Worm (Caenorhabditis elegans) whole organism, late embryonic: ENCODE measurements around the gene Y73B6BL.22.

Experiments used
- C08G9.2 ChIP-seq: sonication (generic microtip); optimal IDR thresholded peaks from 2 replicates; lab custom pipeline; 2016; ENCODE audit warnings: mild to moderate bottlenecking, missing genetic modification characterization, moderate library complexity, missing compliant biosample characterization
- C38D4.7 ChIP-seq: fragments of 200-800 bp; sonication (Bioruptor generic); optimal IDR thresholded peaks from 2 replicates; lab custom pipeline; 2018; ENCODE audit warnings: mild to moderate bottlenecking, missing genetic modification characterization, moderate library complexity, missing compliant biosample characterization
- F13H6.1 ChIP-seq: sonication (generic microtip); optimal IDR thresholded peaks from 2 replicates; lab custom pipeline; 2016; ENCODE audit warnings: missing genetic modification characterization, missing compliant biosample characterization
- T23F11.4 ChIP-seq: fragments of 200-800 bp; sonication (Bioruptor generic); optimal IDR thresholded peaks from 2 replicates; lab custom pipeline; 2018; ENCODE audit warnings: mild to moderate bottlenecking, missing genetic modification characterization, missing compliant biosample characterization
- Y22D7AL.16 ChIP-seq: sonication (generic microtip); optimal IDR thresholded peaks from 2 replicates; lab custom pipeline; 2016; ENCODE audit warnings: missing genetic modification characterization, missing compliant biosample characterization
- ahr-1 ChIP-seq: sonication (generic microtip); optimal IDR thresholded peaks from 2 replicates; lab custom pipeline; 2016; ENCODE audit warnings: missing genetic modification characterization, missing compliant biosample characterization
- ceh-19 ChIP-seq: fragments of 200-800 bp; sonication (Bioruptor generic); optimal IDR thresholded peaks from 2 replicates; lab custom pipeline; 2018; ENCODE audit warnings: mild to moderate bottlenecking, missing genetic modification characterization, missing compliant biosample characterization
- ceh-2 ChIP-seq: sonication (generic microtip); optimal IDR thresholded peaks from 2 replicates; lab custom pipeline; 2016; ENCODE audit warnings: missing genotype, missing genetic modification characterization, missing compliant biosample characterization
- ceh-22 ChIP-seq: sonication (generic microtip); optimal IDR thresholded peaks from 2 replicates; lab custom pipeline; 2017; ENCODE audit warnings: missing biosample characterization, missing genetic modification characterization
- ceh-31 ChIP-seq: sonication (generic microtip); optimal IDR thresholded peaks from 2 replicates; lab custom pipeline; 2016; ENCODE audit warnings: missing genetic modification characterization, missing compliant biosample characterization
- ceh-34 ChIP-seq: sonication (generic microtip); optimal IDR thresholded peaks from 2 replicates; lab custom pipeline; 2016; ENCODE audit warnings: mild to moderate bottlenecking, missing genetic modification characterization, missing compliant biosample characterization
- ceh-45 ChIP-seq: fragments of 200-800 bp; sonication (Bioruptor generic); IDR thresholded peaks from 2 replicates; pipeline ENCODE4 v1.3.6; 2022; ENCODE audit warnings: missing genetic modification reagents, missing genetic modification characterization, missing compliant biosample characterization
- ceh-9 ChIP-seq: sonication (generic microtip); optimal IDR thresholded peaks from 2 replicates; lab custom pipeline; 2016; ENCODE audit warnings: mild to moderate bottlenecking, missing genetic modification characterization, inconsistent platforms, missing compliant biosample characterization
- dve-1 ChIP-seq: sonication (generic microtip); optimal IDR thresholded peaks from 2 replicates; lab custom pipeline; 2017; ENCODE audit warnings: antibody characterized with exemption, mild to moderate bottlenecking, missing genetic modification characterization, missing compliant biosample characterization
- elt-2 ChIP-seq: sonication (generic microtip); optimal IDR thresholded peaks from 2 replicates; lab custom pipeline; 2016; ENCODE audit warnings: missing genetic modification reagents, missing genetic modification characterization, missing compliant biosample characterization
- elt-4 ChIP-seq: sonication (generic microtip); optimal IDR thresholded peaks from 2 replicates; lab custom pipeline; 2016; ENCODE audit warnings: missing genetic modification characterization, missing compliant biosample characterization
- ets-4 ChIP-seq: sonication (generic microtip); optimal IDR thresholded peaks from 2 replicates; lab custom pipeline; 2016; ENCODE audit warnings: missing genetic modification characterization, missing compliant biosample characterization
- eyg-1 ChIP-seq: sonication (generic microtip); optimal IDR thresholded peaks from 2 replicates; lab custom pipeline; 2016; ENCODE audit warnings: missing genotype, missing genetic modification characterization, missing compliant biosample characterization
- fkh-6 ChIP-seq: sonication (generic microtip); optimal IDR thresholded peaks from 2 replicates; lab custom pipeline; 2016; ENCODE audit warnings: missing genetic modification characterization, missing compliant biosample characterization
- gmeb-2 ChIP-seq: sonication (generic microtip); optimal IDR thresholded peaks from 2 replicates; lab custom pipeline; 2016; ENCODE audit warnings: missing genetic modification characterization, inconsistent platforms, missing compliant biosample characterization
- hlh-30 ChIP-seq: sonication (generic microtip); optimal IDR thresholded peaks from 2 replicates; lab custom pipeline; 2017; ENCODE audit warnings: antibody characterized with exemption, missing genetic modification characterization, missing compliant biosample characterization; ENCODE audit not compliant: insufficient read depth
- hlh-6 ChIP-seq: sonication (generic microtip); optimal IDR thresholded peaks from 2 replicates; lab custom pipeline; 2016; ENCODE audit warnings: missing genotype, missing genetic modification characterization, missing compliant biosample characterization
- hlh-8 ChIP-seq: sonication (generic microtip); optimal IDR thresholded peaks from 2 replicates; lab custom pipeline; 2016; ENCODE audit warnings: missing genotype, missing genetic modification characterization, missing compliant biosample characterization
- madf-2 ChIP-seq: sonication (generic microtip); optimal IDR thresholded peaks from 2 replicates; lab custom pipeline; 2017; ENCODE audit warnings: missing genetic modification characterization, missing compliant biosample characterization
- nhr-232 ChIP-seq: sonication (generic microtip); optimal IDR thresholded peaks from 2 replicates; lab custom pipeline; 2016; ENCODE audit warnings: missing genetic modification characterization, missing compliant biosample characterization
- npax-4 ChIP-seq: sonication (generic microtip); optimal IDR thresholded peaks from 2 replicates; lab custom pipeline; 2016; ENCODE audit warnings: missing genetic modification characterization, missing compliant biosample characterization
- pat-9 ChIP-seq: fragments of 200-800 bp; sonication (Bioruptor generic); optimal IDR thresholded peaks from 2 replicates; lab custom pipeline; 2018; ENCODE audit warnings: mild to moderate bottlenecking, missing genetic modification characterization, moderate library complexity, missing compliant biosample characterization
- pha-4 ChIP-seq: fragments of 150-350 bp; optimal IDR thresholded peaks from 2 replicates; lab custom pipeline; 2018; ENCODE audit warnings: missing biosample characterization, missing genetic modification reagents, missing genetic modification characterization
- pqm-1 ChIP-seq: sonication (generic microtip); optimal IDR thresholded peaks from 2 replicates; lab custom pipeline; 2016; ENCODE audit warnings: missing genetic modification characterization, missing compliant biosample characterization
- pros-1 ChIP-seq: fragments of 150-350 bp; optimal IDR thresholded peaks from 2 replicates; lab custom pipeline; 2014; ENCODE audit warnings: missing biosample characterization, missing genetic modification reagents, missing genetic modification characterization
- ref-2 ChIP-seq: sonication (generic microtip); optimal IDR thresholded peaks from 2 replicates; lab custom pipeline; 2016; ENCODE audit warnings: missing genetic modification characterization, missing compliant biosample characterization
- sox-2 ChIP-seq: fragments of 200-800 bp; sonication (Bioruptor generic); IDR thresholded peaks from 2 replicates; pipeline ENCODE4 v1.3.6; 2022; ENCODE audit warnings: missing genetic modification reagents, missing genetic modification characterization, missing compliant biosample characterization
- sox-4 ChIP-seq: sonication (generic microtip); optimal IDR thresholded peaks from 2 replicates; lab custom pipeline; 2017; ENCODE audit warnings: mild to moderate bottlenecking, missing genetic modification characterization, inconsistent platforms, missing compliant biosample characterization
- tbx-7 ChIP-seq: sonication (generic microtip); optimal IDR thresholded peaks from 2 replicates; lab custom pipeline; 2016; ENCODE audit warnings: missing genotype, missing genetic modification characterization, missing compliant biosample characterization
- unc-42 ChIP-seq: sonication (generic microtip); optimal IDR thresholded peaks from 2 replicates; lab custom pipeline; 2016; ENCODE audit warnings: missing genotype, missing genetic modification characterization, missing compliant biosample characterization
- unc-55 ChIP-seq: sonication (generic microtip); optimal IDR thresholded peaks from 2 replicates; lab custom pipeline; 2017; ENCODE audit warnings: missing biosample characterization, missing genetic modification reagents, missing genetic modification characterization
- unc-86 ChIP-seq: sonication (generic microtip); optimal IDR thresholded peaks from 2 replicates; lab custom pipeline; 2016; ENCODE audit warnings: missing genetic modification characterization, missing compliant biosample characterization
- zip-5 ChIP-seq: sonication (generic microtip); optimal IDR thresholded peaks from 2 replicates; lab custom pipeline; 2016; ENCODE audit warnings: missing genetic modification characterization, missing compliant biosample characterization

The Y73B6BL.22 gene

DNA sequence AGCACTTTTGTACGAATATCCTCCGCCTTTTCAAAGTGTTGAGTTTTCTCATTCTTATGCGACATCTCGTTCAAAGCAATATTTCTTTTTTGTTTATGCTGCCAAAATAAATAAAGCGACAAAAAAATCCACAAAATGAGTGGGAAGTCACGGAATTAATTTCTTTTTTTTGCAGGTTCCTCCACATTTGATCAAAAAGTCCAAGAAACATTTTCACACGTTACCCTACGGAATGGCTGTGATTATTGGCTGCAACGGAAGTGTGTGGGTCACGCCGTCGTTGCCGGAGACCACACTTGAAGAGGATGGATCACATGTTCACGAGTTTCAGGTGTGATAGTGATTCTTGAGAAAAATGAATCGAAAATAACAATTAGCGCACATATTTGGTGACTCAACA is at the start of gene Y73B6BL.22:
Gene Y73B6BL.22, minus strand, starts transcription at position 101 of the 400 bp plus-strand sequence.
- TF ChIP-seq C38D4.7 (GFP tag; lab: Kevin White, UChicago) (no peak), nhr-232 (tag; lab: Kevin White, UChicago) (no peak), ceh-2 (tag; lab: Kevin White, UChicago) (no peak), ets-4 (tag; lab: Kevin White, UChicago) (no peak), elt-2 (tag; lab: Kevin White, UChicago) (no peak), ceh-34 (tag; lab: Kevin White, UChicago) (no peak), sox-4 (tag; lab: Kevin White, UChicago) (no peak), gmeb-2 (tag; lab: Kevin White, UChicago) (no peak), ceh-19 (GFP tag; lab: Kevin White, UChicago) (no peak), sox-2 (GFP tag; lab: Robert Waterston, UW) (no peak), pha-4 (no peak), eyg-1 (tag; lab: Kevin White, UChicago) (no peak), Y22D7AL.16 (tag; lab: Kevin White, UChicago) (no peak), ceh-22 (tag; lab: Kevin White, UChicago) (no peak), ref-2 (tag; lab: Kevin White, UChicago) (no peak), ceh-9 (tag; lab: Kevin White, UChicago) (no peak), pat-9 (no peak)

DNA sequence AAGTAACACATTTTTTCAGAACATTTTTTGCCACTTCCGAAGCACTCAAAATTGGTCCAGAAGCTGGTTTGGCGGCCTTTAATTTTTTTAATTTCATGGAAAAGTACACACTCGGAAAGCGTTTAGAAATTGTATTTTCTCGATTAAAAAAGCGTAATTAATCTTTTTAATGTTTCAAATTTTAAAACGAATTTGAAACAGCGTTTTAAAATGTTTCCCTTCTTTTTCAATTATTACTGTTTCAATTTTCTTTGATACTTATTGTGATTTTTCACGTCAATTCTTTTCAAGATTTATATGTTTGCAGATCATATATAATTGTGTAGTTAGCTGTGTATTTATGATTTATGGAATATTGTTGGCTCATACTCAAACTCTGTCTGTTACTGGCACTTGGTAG is 47.6 kb upstream of the Y73B6BL.22 start, which contains the start of gene acr-25:
Gene acr-25, plus strand, starts transcription at position 301 of the 400 bp plus-strand sequence.
- TF ChIP-seq dve-1 (tag; lab: Kevin White, UChicago), result no peak
- TF ChIP-seq unc-86 (tag; lab: Kevin White, UChicago), result no peak
- no peak for TF ChIP-seq pqm-1 (tag; lab: Kevin White, UChicago)
- no peak for TF ChIP-seq ceh-2 (tag; lab: Kevin White, UChicago)
- TF ChIP-seq fkh-6 (tag; lab: Kevin White, UChicago), result no peak
- no peak for TF ChIP-seq C38D4.7 (GFP tag; lab: Kevin White, UChicago)
- no peak for TF ChIP-seq npax-4 (tag; lab: Kevin White, UChicago)
- no peak for TF ChIP-seq ahr-1
- TF ChIP-seq zip-5 (tag; lab: Kevin White, UChicago), result no peak
- TF ChIP-seq tbx-7, result no peak
- TF ChIP-seq madf-2 (tag; lab: Kevin White, UChicago), result no peak
- TF ChIP-seq hlh-30, result no peak
- TF ChIP-seq pros-1 (tag; lab: Kevin White, UChicago), result no peak
- no peak for TF ChIP-seq hlh-8 (tag; lab: Kevin White, UChicago)
- TF ChIP-seq C08G9.2 (tag; lab: Kevin White, UChicago), result no peak
- TF ChIP-seq elt-4, result no peak
- no peak for TF ChIP-seq hlh-6 (tag; lab: Kevin White, UChicago)
- TF ChIP-seq F13H6.1 (tag; lab: Kevin White, UChicago), result no peak

ce11 chrIV:6460596-6460995 is 44.1 kb upstream of the Y73B6BL.22 start:
- TF ChIP-seq ceh-2 (tag; lab: Kevin White, UChicago) (no peak), C38D4.7 (GFP tag; lab: Kevin White, UChicago) (no peak), zip-5 (tag; lab: Kevin White, UChicago) (no peak)

DNA sequence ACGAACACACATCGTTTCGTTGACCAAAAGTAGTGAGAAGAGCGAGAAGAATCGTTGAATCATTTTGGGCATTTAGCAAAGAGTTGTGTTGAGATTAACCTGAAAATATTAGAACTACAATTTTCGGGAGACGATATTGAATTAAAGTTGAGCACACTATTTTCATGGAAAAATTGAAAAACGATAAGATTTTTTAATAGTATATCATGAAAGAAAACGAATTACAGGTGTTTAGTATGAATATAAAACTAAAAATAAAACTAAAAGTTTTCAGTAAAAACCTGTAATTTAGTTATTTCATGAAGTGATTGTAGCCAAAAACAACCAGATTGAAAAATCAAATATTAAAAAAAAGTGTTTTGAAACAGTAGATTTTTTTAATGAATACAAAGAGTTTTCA is 41.0 kb upstream of the Y73B6BL.22 start, which contains the start of gene lgc-10:
Gene lgc-10, minus strand, starts transcription at position 101 of the 400 bp plus-strand sequence.
- TF ChIP-seq elt-2 (tag; lab: Kevin White, UChicago), result no peak
- TF ChIP-seq ceh-19 (GFP tag; lab: Kevin White, UChicago), result no peak
- no peak for TF ChIP-seq T23F11.4 (GFP tag; lab: Kevin White, UChicago)
- no peak for TF ChIP-seq nhr-232 (tag; lab: Kevin White, UChicago)
- no peak for TF ChIP-seq unc-42 (tag; lab: Kevin White, UChicago)
- no peak for TF ChIP-seq unc-55 (GFP tag; lab: Kevin White, UChicago)
- no peak for TF ChIP-seq ceh-31 (tag; lab: Kevin White, UChicago)
- TF ChIP-seq ceh-45 (GFP tag; lab: Robert Waterston, UW), result no peak
